Fruit fly (Drosophila melanogaster) whole organism, embryonic: ENCODE data around the gene CG43850.
A peak's percentile ranks its signal among the peaks of the same experiment; 100 is the strongest.

Experiments used
- Ada2b ChIP-seq: fragments of 200-800 bp; sonication (Bioruptor generic); IDR thresholded peaks from 2 replicates; pipeline ENCODE4 v1.3.6; 2022; ENCODE audit warnings: missing biosample characterization, missing genetic modification characterization
- Atf3 ChIP-seq: fragments of 200-800 bp; sonication (Bioruptor generic); optimal IDR thresholded peaks from 3 replicates; lab custom pipeline; 2016; ENCODE audit warnings: missing biosample characterization, missing genetic modification characterization
- BEAF-32 ChIP-seq: fragments of 200-800 bp; sonication (Bioruptor generic); optimal IDR thresholded peaks from 3 replicates; lab custom pipeline; 2017; ENCODE audit warnings: missing biosample characterization, missing genetic modification characterization, mild to moderate bottlenecking, moderate library complexity, missing genetic modification reagents
- CG10366 ChIP-seq: fragments of 200-800 bp; sonication (Bioruptor generic); IDR thresholded peaks from 2 replicates; pipeline ENCODE4 v1.3.6; 2022; ENCODE audit warnings: missing biosample characterization, missing genetic modification characterization
- CG11695 ChIP-seq: fragments of 200-800 bp; sonication (Bioruptor generic); IDR thresholded peaks from 3 replicates; pipeline ENCODE4 v1.3.6; 2022; ENCODE audit warnings: missing biosample characterization, missing genetic modification characterization
- CG13424 ChIP-seq: fragments of 200-800 bp; sonication (Bioruptor generic); optimal IDR thresholded peaks from 2 replicates; lab custom pipeline; 2019; ENCODE audit warnings: missing biosample characterization, mild to moderate bottlenecking, missing genetic modification characterization, moderate library complexity
- CG13775 ChIP-seq: fragments of 200-800 bp; sonication (Bioruptor generic); optimal IDR thresholded peaks from 3 replicates; lab custom pipeline; 2017; ENCODE audit warnings: missing biosample characterization, mild to moderate bottlenecking, missing genetic modification characterization
- CG1529 ChIP-seq: fragments of 200-800 bp; sonication (Bioruptor generic); optimal IDR thresholded peaks from 3 replicates; lab custom pipeline; 2018; ENCODE audit warnings: missing biosample characterization, missing genetic modification characterization
- CG15514 ChIP-seq: fragments of 200-800 bp; sonication (Bioruptor generic); optimal IDR thresholded peaks from 3 replicates; lab custom pipeline; 2017; ENCODE audit warnings: missing biosample characterization, missing genetic modification characterization, mild to moderate bottlenecking, moderate library complexity, missing genetic modification reagents
- CG17359 ChIP-seq: fragments of 200-800 bp; sonication (Bioruptor generic); optimal IDR thresholded peaks from 3 replicates; lab custom pipeline; 2018; ENCODE audit warnings: missing biosample characterization, mild to moderate bottlenecking, missing genetic modification characterization, moderate library complexity
- CG1832 ChIP-seq: fragments of 200-800 bp; sonication (Bioruptor generic); optimal IDR thresholded peaks from 2 replicates; lab custom pipeline; 2017; ENCODE audit warnings: missing biosample characterization, mild to moderate bottlenecking, missing genetic modification characterization, inconsistent platforms
- CG30431 ChIP-seq: fragments of 200-800 bp; sonication (Bioruptor generic); optimal IDR thresholded peaks from 2 replicates; lab custom pipeline; 2017; ENCODE audit warnings: missing biosample characterization, missing genetic modification characterization
- CG31388 ChIP-seq: fragments of 200-800 bp; sonication (Bioruptor generic); optimal IDR thresholded peaks from 2 replicates; lab custom pipeline; 2016; ENCODE audit warnings: missing biosample characterization, missing genetic modification characterization
- CG3407 ChIP-seq: fragments of 200-800 bp; sonication (Bioruptor generic); optimal IDR thresholded peaks from 2 replicates; lab custom pipeline; 2018; ENCODE audit warnings: missing biosample characterization, mild to moderate bottlenecking, missing genetic modification characterization
- CG34422 ChIP-seq: fragments of 200-800 bp; sonication (Bioruptor generic); IDR thresholded peaks from 3 replicates; pipeline ENCODE4 v1.3.6; 2022; ENCODE audit warnings: missing biosample characterization, missing genetic modification characterization
- CG3726 ChIP-seq: fragments of 200-800 bp; sonication (Bioruptor generic); IDR thresholded peaks from 3 replicates; pipeline ENCODE4, ENCODE4 v1.3.6; 2022; ENCODE audit warnings: missing biosample characterization, missing genetic modification characterization
- CG4282 ChIP-seq: fragments of 200-800 bp; sonication (Bioruptor generic); optimal IDR thresholded peaks from 2 replicates; lab custom pipeline; 2016; ENCODE audit warnings: missing biosample characterization, missing genetic modification characterization
- CG4854 ChIP-seq: fragments of 200-800 bp; sonication (Bioruptor generic); optimal IDR thresholded peaks from 2 replicates; lab custom pipeline; 2016; ENCODE audit warnings: missing biosample characterization, missing genetic modification characterization, inconsistent platforms
- CG5180 ChIP-seq: fragments of 200-800 bp; sonication (Bioruptor generic); optimal IDR thresholded peaks from 3 replicates; lab custom pipeline; 2017; ENCODE audit warnings: missing biosample characterization, missing genetic modification characterization, mild to moderate bottlenecking, moderate library complexity, missing genetic modification reagents
- CG5953 ChIP-seq: fragments of 200-800 bp; sonication (Bioruptor generic); IDR thresholded peaks from 2 replicates; pipeline ENCODE4 v1.3.6; 2022; ENCODE audit warnings: missing biosample characterization, missing genetic modification characterization
- CG6175 ChIP-seq: fragments of 200-800 bp; sonication (Bioruptor generic); IDR thresholded peaks from 3 replicates; pipeline ENCODE4 v1.3.6; 2022; ENCODE audit warnings: missing biosample characterization, missing genetic modification characterization
- CG6765 ChIP-seq: fragments of 200-800 bp; sonication (Bioruptor generic); optimal IDR thresholded peaks from 3 replicates; lab custom pipeline; 2017; ENCODE audit warnings: missing biosample characterization, mild to moderate bottlenecking, missing genetic modification characterization
- CHES-1-like ChIP-seq: fragments of 200-800 bp; sonication (Bioruptor generic); optimal IDR thresholded peaks from 2 replicates; lab custom pipeline; 2016; ENCODE audit warnings: missing biosample characterization, missing genetic modification characterization
- Dbx ChIP-seq: fragments of 200-800 bp; sonication (Bioruptor generic); IDR thresholded peaks from 3 replicates; pipeline ENCODE4 v1.3.6; 2022; ENCODE audit warnings: missing biosample characterization, missing genetic modification characterization
- Dek ChIP-seq: fragments of 200-800 bp; sonication (Bioruptor generic); optimal IDR thresholded peaks from 3 replicates; lab custom pipeline; 2019; ENCODE audit warnings: missing biosample characterization, mild to moderate bottlenecking, missing genetic modification characterization, moderate library complexity
- Doc2 ChIP-seq: fragments of 200-800 bp; sonication (Bioruptor generic); IDR thresholded peaks from 2 replicates; pipeline ENCODE4 v1.3.6; 2022; ENCODE audit warnings: missing biosample characterization, missing genetic modification characterization
- Doc3 ChIP-seq: fragments of 200-800 bp; sonication (Bioruptor generic); IDR thresholded peaks from 3 replicates; pipeline ENCODE4 v1.3.6; 2022; ENCODE audit warnings: missing biosample characterization, missing genetic modification characterization; ENCODE audit not compliant: partially characterized antibody
- E2f1 ChIP-seq: fragments of 200-800 bp; sonication (Bioruptor generic); IDR thresholded peaks from 2 replicates; pipeline ENCODE4 v1.3.6; 2022; ENCODE audit warnings: missing biosample characterization, missing genetic modification characterization
- Ets97D ChIP-seq: fragments of 200-800 bp; sonication (Bioruptor generic); optimal IDR thresholded peaks from 3 replicates; lab custom pipeline; 2016; ENCODE audit warnings: missing biosample characterization, missing genetic modification characterization
- Hmx ChIP-seq: fragments of 200-800 bp; sonication (Bioruptor generic); optimal IDR thresholded peaks from 2 replicates; lab custom pipeline; 2016; ENCODE audit warnings: missing biosample characterization, missing genetic modification characterization
- Kr ChIP-seq: fragments of 200-800 bp; sonication (Bioruptor generic); optimal IDR thresholded peaks from 2 replicates; lab custom pipeline; 2017; ENCODE audit warnings: missing biosample characterization, mild to moderate bottlenecking, missing genetic modification characterization
- NFAT ChIP-seq: fragments of 200-800 bp; sonication (Bioruptor generic); IDR thresholded peaks from 2 replicates; pipeline ENCODE4 v1.3.6; 2022; ENCODE audit warnings: missing biosample characterization, missing genetic modification characterization
- NfI ChIP-seq: fragments of 200-800 bp; sonication (Bioruptor generic); optimal IDR thresholded peaks from 3 replicates; lab custom pipeline; 2018; ENCODE audit warnings: missing biosample characterization, mild to moderate bottlenecking, missing genetic modification characterization, moderate library complexity
- Oli ChIP-seq: fragments of 200-800 bp; sonication (Bioruptor generic); optimal IDR thresholded peaks from 2 replicates; lab custom pipeline; 2018; ENCODE audit warnings: missing biosample characterization, mild to moderate bottlenecking, missing genetic modification characterization, moderate library complexity
- Sry-β ChIP-seq: fragments of 200-800 bp; sonication (Bioruptor generic); optimal IDR thresholded peaks from 2 replicates; lab custom pipeline; 2018; ENCODE audit warnings: missing biosample characterization, mild to moderate bottlenecking, missing genetic modification characterization, moderate library complexity
- Trl ChIP-seq, 3 experiments: fragments of >200 bp in 2 of 3; fragments of 200-800 bp in 1 of 3; sonication (Bioruptor generic) in 1 of 3; optimal IDR thresholded peaks; 2 replicates in 1 of 3; 3 replicates in 2 of 3; lab custom pipeline; 2016 to 2017; ENCODE audit warnings: missing biosample characterization in 1 of 3, missing genetic modification characterization in 1 of 3
- ap ChIP-seq: fragments of 200-800 bp; sonication (Bioruptor generic); IDR thresholded peaks from 2 replicates; pipeline ENCODE4 v1.3.6; 2022; ENCODE audit warnings: missing biosample characterization, missing genetic modification characterization
- ara ChIP-seq: fragments of 200-800 bp; sonication (Bioruptor generic); IDR thresholded peaks from 2 replicates; pipeline ENCODE4 v1.3.6; 2022; ENCODE audit warnings: missing biosample characterization, missing genetic modification characterization
- br ChIP-seq: fragments of >200 bp; optimal IDR thresholded peaks from 2 replicates; lab custom pipeline; 2017
- btn ChIP-seq: fragments of 200-800 bp; sonication (Bioruptor generic); optimal IDR thresholded peaks from 2 replicates; lab custom pipeline; 2016; ENCODE audit warnings: missing biosample characterization, missing genetic modification characterization
- chinmo ChIP-seq: fragments of 200-800 bp; sonication (Bioruptor generic); IDR thresholded peaks from 4 replicates; pipeline ENCODE4 v1.3.6; 2022; ENCODE audit warnings: missing biosample characterization, missing genetic modification characterization; ENCODE audit not compliant: partially characterized antibody
- disco-r ChIP-seq: fragments of 200-800 bp; sonication (Bioruptor generic); optimal IDR thresholded peaks from 2 replicates; lab custom pipeline; 2016; ENCODE audit warnings: missing biosample characterization, missing genetic modification characterization
- gfzf ChIP-seq: fragments of 200-800 bp; sonication (Bioruptor generic); optimal IDR thresholded peaks from 2 replicates; lab custom pipeline; 2016; ENCODE audit warnings: missing biosample characterization, mild to moderate bottlenecking, missing genetic modification characterization, moderate library complexity
- grau ChIP-seq: fragments of 200-800 bp; optimal IDR thresholded peaks from 3 replicates; lab custom pipeline; 2019; ENCODE audit warnings: missing biosample characterization, mild to moderate bottlenecking, missing genetic modification characterization, moderate library complexity
- ken ChIP-seq: fragments of 200-800 bp; sonication (Bioruptor generic); IDR thresholded peaks from 3 replicates; pipeline ENCODE4 v1.3.6; 2022; ENCODE audit warnings: missing biosample characterization, missing genetic modification characterization
- nmo ChIP-seq: fragments of 200-800 bp; sonication (Bioruptor generic); optimal IDR thresholded peaks from 2 replicates; lab custom pipeline; 2018; ENCODE audit warnings: missing biosample characterization, mild to moderate bottlenecking, missing genetic modification characterization, moderate library complexity
- odd ChIP-seq: fragments of 200-800 bp; sonication (Bioruptor generic); optimal IDR thresholded peaks from 2 replicates; lab custom pipeline; 2017; ENCODE audit warnings: missing biosample characterization, mild to moderate bottlenecking, missing genetic modification characterization
- ranshi ChIP-seq: fragments of 200-800 bp; sonication (Bioruptor generic); IDR thresholded peaks from 2 replicates; pipeline ENCODE4 v1.3.6; 2022; ENCODE audit warnings: missing biosample characterization, missing genetic modification characterization
- seq ChIP-seq: fragments of 200-800 bp; sonication (Bioruptor generic); IDR thresholded peaks from 2 replicates; pipeline ENCODE4 v1.3.6; 2022; ENCODE audit warnings: missing biosample characterization, missing genetic modification characterization
- sr ChIP-seq: fragments of 200-800 bp; sonication (Bioruptor generic); IDR thresholded peaks from 3 replicates; pipeline ENCODE4 v1.3.6; 2022; ENCODE audit warnings: missing biosample characterization, missing genetic modification characterization
- stwl ChIP-seq: fragments of 200-800 bp; sonication (Bioruptor generic); optimal IDR thresholded peaks from 3 replicates; lab custom pipeline; 2018; ENCODE audit warnings: missing biosample characterization, mild to moderate bottlenecking, missing genetic modification characterization, moderate library complexity

The CG43850 gene

dm6 chr2L:13368940-13369339, 46.3 kb upstream of the CG43850 start, which contains the start of gene CG31855 (continued):
- TF ChIP-seq br (lab: Kevin White, UChicago) (no peak), CG17359 (peak; percentile 86), CG1529 (peak; percentile 56), Dek (tag; lab: Kevin White, UChicago) (peak; percentile 78), CG4854 (peak; percentile 87), NfI (peak; percentile 91), ken (GFP tag; lab: Robert Waterston, UW) (peak; percentile 89), Kr (GFP tag; lab: Kevin White, UChicago) (no peak), CG5180 (peak; percentile 35), CG34422 (GFP tag; lab: Robert Waterston, UW) (peak; percentile 87), Atf3 (peak; percentile 11), CG3407 (GFP tag; lab: Kevin White, UChicago) (peak; percentile 67), grau (peak; percentile 83), CG30431 (GFP tag; lab: Kevin White, UChicago) (peak; percentile 28), CHES-1-like (GFP tag; lab: Kevin White, UChicago) (peak; percentile 58), disco-r (peak; percentile 66), CG13775 (GFP tag; lab: Kevin White, UChicago) (peak; percentile 59), chinmo (GFP tag; lab: Robert Waterston, UW) (no peak), E2f1 (GFP tag; lab: Robert Waterston, UW) (peak; percentile 77), CG5953 (GFP tag; lab: Robert Waterston, UW) (peak; percentile 73), nmo (GFP tag; lab: Kevin White, UChicago) (peak; percentile 62), CG6765 (GFP tag; lab: Kevin White, UChicago) (peak; percentile 84), btn (no peak), Sry-β (GFP tag; lab: Kevin White, UChicago) (peak; percentile 52), Oli (tag; lab: Kevin White, UChicago) (peak; percentile 63), Doc2 (no peak), CG3726 (peak; percentile 52; the same call in 1 of the 3 replicates), NFAT (GFP tag; lab: Robert Waterston, UW) (peak; percentile 94), stwl (tag; lab: Kevin White, UChicago) (peak; percentile 55), Ets97D (GFP tag; lab: Kevin White, UChicago) (peak; percentile 72), gfzf (GFP tag; lab: Kevin White, UChicago) (peak; percentile 22), Hmx (GFP tag; lab: Kevin White, UChicago) (peak; percentile 78), sr (peak; percentile 48; the same call in 2 of the 3 replicates), CG11695 (GFP tag; lab: Robert Waterston, UW) (peak; percentile 70), Trl (optimal IDR thresholded peaks at IDR 0.05; lab: Kevin White, UChicago) (no peak), Trl (GFP tag; optimal IDR thresholded peaks at IDR 0.05; lab: Kevin White, UChicago) (peak; percentile 79), CG15514 (peak; percentile 82), Dbx (GFP tag; lab: Robert Waterston, UW) (peak; percentile 90), seq (GFP tag; lab: Robert Waterston, UW) (peak; percentile 50; the same call in 1 of the 2 replicates), odd (peak; percentile 67), Doc3 (GFP tag; lab: Robert Waterston, UW) (no peak), ara (GFP tag; lab: Robert Waterston, UW) (peak; percentile 62; the same call in 1 of the 2 replicates), CG4282 (GFP tag; lab: Kevin White, UChicago) (peak; percentile 76), ap (peak; percentile 60), CG13424 (tag; lab: Kevin White, UChicago) (peak; percentile 69), CG31388 (GFP tag; lab: Kevin White, UChicago) (peak; percentile 67), CG1832 (GFP tag; lab: Kevin White, UChicago) (no peak), CG10366 (GFP tag; lab: Robert Waterston, UW) (peak; percentile 76), ranshi (GFP tag; lab: Robert Waterston, UW) (peak; percentile 80), BEAF-32 (GFP tag; lab: Kevin White, UChicago) (peak; percentile 18), Ada2b (GFP tag; lab: Robert Waterston, UW) (peak; percentile 74), CG6175 (GFP tag; lab: Robert Waterston, UW) (0 out of 3 replicates have a peak, but pooled peaks have one; percentile 30)
